Fruit fly (Drosophila melanogaster): ENCODE measurements around the gene CG12607.

dm6 chr3L:4489490-4489889 lies 43.1 kb downstream of the CG12607 start:
- TF ChIP-seq Lpt (GFP tag; optimal IDR thresholded peaks at IDR 0.05) (no peak), fd59A (GFP tag; optimal IDR thresholded peaks at IDR 0.05) (no peak), acj6 (GFP tag; optimal IDR thresholded peaks at IDR 0.05) (no peak), dac (GFP tag; optimal IDR thresholded peaks at IDR 0.05) (no peak), Hr39 (GFP tag; optimal IDR thresholded peaks at IDR 0.05) (no peak), CG16779 (tag; optimal IDR thresholded peaks at IDR 0.05) (no peak), CG34406 (GFP tag; optimal IDR thresholded peaks at IDR 0.05) (no peak), net (GFP tag; optimal IDR thresholded peaks at IDR 0.05) (no peak), CG6808 (GFP tag; optimal IDR thresholded peaks at IDR 0.05) (no peak)
